Worm (Caenorhabditis elegans): Measurements from ENCODE around the gene ZK1098.2.

Gene ZK1098.2

DNA sequence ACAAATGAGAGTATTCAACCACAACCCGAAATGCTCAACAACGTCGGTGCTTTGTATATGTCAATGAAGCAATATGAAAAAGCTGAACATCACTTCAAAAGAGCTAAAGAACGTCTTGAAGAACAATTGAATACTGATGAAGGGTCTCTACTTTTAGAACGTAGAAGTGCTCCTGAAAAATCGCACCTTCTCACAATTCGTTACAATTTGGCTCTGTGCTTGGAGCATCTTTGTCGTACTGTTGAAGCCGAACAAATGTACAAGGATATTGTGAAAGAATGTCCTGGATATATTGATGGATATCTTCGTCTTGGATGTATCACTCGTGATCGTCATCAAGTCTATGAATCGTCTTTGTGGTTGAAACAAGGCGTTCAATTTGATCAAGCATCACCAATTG lies 34.8 kb upstream of the ZK1098.2 start:
- TF ChIP-seq snpc-1.3 (tag; optimal IDR thresholded peaks at IDR 0.05; ENCODE audit: insufficient read depth) (no peak), egl-44 (GFP tag; IDR thresholded peaks at IDR 0.05) (no peak), ztf-3 (GFP tag; optimal IDR thresholded peaks at IDR 0.05) (no peak), lin-26 (GFP tag; IDR thresholded peaks at IDR 0.05) (no peak), attf-3 (GFP tag; conservative IDR thresholded peaks at IDR 0.05) (no peak), madf-10 (tag; optimal IDR thresholded peaks at IDR 0.05) (no peak), let-526 (GFP tag; IDR thresholded peaks at IDR 0.05) (no peak), ZK185.1 (tag; optimal IDR thresholded peaks at IDR 0.05; ENCODE audit: poor library complexity, severe bottlenecking) (no peak), die-1 (tag; optimal IDR thresholded peaks at IDR 0.05) (no peak)

ce11 chrIII:9496083-9496482 lies 32.9 kb upstream of the ZK1098.2 start:
- no peak for TF ChIP-seq Y79H2A.3 (GFP tag; conservative IDR thresholded peaks at IDR 0.05)
- no peak for TF ChIP-seq B0019.2 (GFP tag; conservative IDR thresholded peaks at IDR 0.05)
- TF ChIP-seq T07F8.4 (tag; optimal IDR thresholded peaks at IDR 0.05), result no peak
- TF ChIP-seq ceh-58 (GFP tag; IDR thresholded peaks at IDR 0.05), result no peak
- TF ChIP-seq atf-7 (tag; optimal IDR thresholded peaks at IDR 0.05), result no peak
- TF ChIP-seq ztf-22 (GFP tag; optimal IDR thresholded peaks at IDR 0.05), result no peak
- TF ChIP-seq ccch-3 (GFP tag; optimal IDR thresholded peaks at IDR 0.05), result no peak
- no peak for TF ChIP-seq nhr-27 (tag; optimal IDR thresholded peaks at IDR 0.05)
- TF ChIP-seq zim-3 (tag; optimal IDR thresholded peaks at IDR 0.05), result no peak
- TF ChIP-seq repo-1 (tag; optimal IDR thresholded peaks at IDR 0.05), result no peak
- TF ChIP-seq rcor-1 (GFP tag; IDR thresholded peaks at IDR 0.05), result no peak
- TF ChIP-seq nhr-120 (GFP tag; IDR thresholded peaks at IDR 0.05), result no peak
- no peak for TF ChIP-seq hsf-1 (GFP tag; IDR thresholded peaks at IDR 0.05)
- no peak for TF ChIP-seq pbrm-1 (GFP tag; IDR thresholded peaks at IDR 0.05)
- no peak for TF ChIP-seq K12H6.12 (tag; optimal IDR thresholded peaks at IDR 0.05)

DNA sequence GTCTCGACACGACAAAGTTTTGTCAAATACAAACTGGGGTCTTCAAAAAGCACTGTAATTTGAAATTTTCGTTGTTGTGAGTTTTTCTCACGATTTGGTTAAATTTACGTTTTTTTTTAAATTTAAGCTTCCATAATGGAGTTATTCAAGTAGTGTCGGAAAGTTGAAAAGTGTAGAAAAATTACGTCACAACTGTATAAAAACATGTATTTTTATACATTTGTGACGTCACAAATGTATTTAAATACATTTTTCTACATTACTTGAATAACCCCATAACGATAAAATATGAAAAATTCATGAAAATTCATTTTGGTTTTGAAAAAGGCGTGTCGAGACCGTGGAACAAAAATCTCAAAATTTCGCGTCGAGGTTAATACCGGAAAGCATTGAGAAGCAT lies 31.5 kb upstream of the ZK1098.2 start:
- TF ChIP-seq snpc-3.4 (tag; optimal IDR thresholded peaks at IDR 0.05), result no peak

- TF ChIP-seq attf-5 (GFP tag; optimal IDR thresholded peaks at IDR 0.05) (peak; percentile 12), cebp-1 (GFP tag; IDR thresholded peaks at IDR 0.05) (no peak), cebp-1 (tag; optimal IDR thresholded peaks at IDR 0.05) (peak; percentile 25), sea-2 (GFP tag; IDR thresholded peaks at IDR 0.05) (no peak), nhr-80 (tag; optimal IDR thresholded peaks at IDR 0.05) (peak; percentile 47), ceh-27 (GFP tag; optimal IDR thresholded peaks at IDR 0.05) (no peak), hmg-1.2 (GFP tag; IDR thresholded peaks at IDR 0.05) (peak; percentile 45; the same call in 1 of the 2 replicates), lag-1 (GFP tag; IDR thresholded peaks at IDR 0.05) (no peak), chd-7 (tag; optimal IDR thresholded peaks at IDR 0.05) (no peak)
Observed at ce11 chrIII:9500267-9500666, 28.7 kb upstream of the ZK1098.2 start, which contains the start of gene sod-4. Gene sod-4, minus strand, starts transcription at chrIII:9500375.

DNA sequence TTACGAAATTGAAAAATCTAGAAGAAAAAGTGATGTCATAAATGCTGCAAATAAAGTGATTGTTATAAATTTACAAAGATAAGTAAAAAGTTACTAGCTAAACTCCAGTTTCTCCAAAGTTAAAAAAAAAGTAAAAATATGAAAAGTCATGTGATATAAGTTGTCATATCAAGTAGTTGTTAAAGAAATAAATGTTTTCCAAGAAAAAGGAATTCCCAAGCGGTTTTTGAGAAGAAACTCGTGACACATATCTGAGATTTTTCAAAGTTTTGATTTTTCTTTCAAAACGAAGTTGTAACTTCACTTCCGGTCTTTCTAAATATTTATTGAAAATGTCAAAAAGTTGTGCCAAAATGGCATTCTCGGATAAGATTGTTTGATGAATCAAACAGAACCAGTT lies 27.9 kb upstream of the ZK1098.2 start:
- TF ChIP-seq cebp-1 (GFP tag; IDR thresholded peaks at IDR 0.05) (no peak), cebp-1 (tag; optimal IDR thresholded peaks at IDR 0.05) (peak; percentile 26), F55B11.4 (tag; optimal IDR thresholded peaks at IDR 0.05; ENCODE audit: borderline replicate concordance, insufficient read depth) (no peak)
